Worm (Caenorhabditis elegans): ENCODE measurements around the gene T05D4.5.

T05D4.5 gene

ce11 chrIII:13614751-13615150 lies 34.1 kb downstream of the T05D4.5 start:
- no peak for TF ChIP-seq ztf-23 (GFP tag; IDR thresholded peaks at IDR 0.05)
- no peak for TF ChIP-seq med-1 (GFP tag; optimal IDR thresholded peaks at IDR 0.05; ENCODE audit: insufficient read depth)
- no peak for TF ChIP-seq ref-1 (GFP tag; conservative IDR thresholded peaks at IDR 0.05)
- no peak for TF ChIP-seq flt-1 (GFP tag; IDR thresholded peaks at IDR 0.05)
- no peak for TF ChIP-seq klf-2 (GFP tag; conservative IDR thresholded peaks at IDR 0.05)
- TF ChIP-seq ztf-29 (GFP tag; IDR thresholded peaks at IDR 0.05), result no peak
- no peak for TF ChIP-seq cog-1 (tag; optimal IDR thresholded peaks at IDR 0.05)
- no peak for TF ChIP-seq T22C8.4 (GFP tag; IDR thresholded peaks at IDR 0.05)
- TF ChIP-seq tab-1 (GFP tag; IDR thresholded peaks at IDR 0.05), result no peak

- 0 out of 2 replicates have a peak, but pooled peaks have one; percentile 10 for TF ChIP-seq flt-1 (GFP tag; IDR thresholded peaks at IDR 0.05)
- TF ChIP-seq klf-2 (GFP tag; conservative IDR thresholded peaks at IDR 0.05), result no peak
- TF ChIP-seq T22C8.4 (GFP tag; IDR thresholded peaks at IDR 0.05), result no peak
Measured at ce11 chrIII:13615530-13615929, 34.9 kb downstream of the T05D4.5 start.

ce11 chrIII:13616793-13617192 lies 36.2 kb downstream of the T05D4.5 start, which contains the start of gene T12D8.9:
Gene T12D8.9, plus strand, starts transcription at chrIII:13617104.
- TF ChIP-seq tab-1 (GFP tag; IDR thresholded peaks at IDR 0.05), result no peak
- TF ChIP-seq T22C8.4 (GFP tag; IDR thresholded peaks at IDR 0.05), result no peak
- TF ChIP-seq ztf-29 (GFP tag; IDR thresholded peaks at IDR 0.05), result no peak
- TF ChIP-seq ztf-23 (GFP tag; IDR thresholded peaks at IDR 0.05), result no peak
- TF ChIP-seq med-1 (GFP tag; optimal IDR thresholded peaks at IDR 0.05; ENCODE audit: insufficient read depth), result no peak
- no peak for TF ChIP-seq klf-2 (GFP tag; conservative IDR thresholded peaks at IDR 0.05)
- TF ChIP-seq flt-1 (GFP tag; IDR thresholded peaks at IDR 0.05), result no peak
- no peak for TF ChIP-seq cog-1 (tag; optimal IDR thresholded peaks at IDR 0.05)
- TF ChIP-seq ref-1 (GFP tag; conservative IDR thresholded peaks at IDR 0.05), result no peak

DNA sequence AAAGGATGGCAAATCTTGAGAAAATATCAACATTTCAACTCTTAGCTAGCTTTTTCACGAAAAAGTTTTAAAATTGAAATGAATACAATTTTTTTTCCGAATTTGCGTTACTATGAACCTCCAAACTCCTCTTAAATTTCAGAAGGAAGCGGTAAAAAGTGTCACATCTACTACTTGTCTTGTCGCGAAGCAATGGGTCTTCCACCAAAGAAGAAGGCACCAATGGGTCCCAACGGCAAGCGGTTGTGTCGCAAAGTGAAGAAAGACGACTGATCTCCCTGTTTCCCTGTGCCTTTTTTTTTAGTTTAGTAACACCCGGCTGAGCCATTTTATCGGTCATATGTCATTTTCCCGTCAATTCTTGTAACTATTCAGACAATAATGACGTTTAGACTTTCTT lies 40.4 kb downstream of the T05D4.5 start:
- TF ChIP-seq tab-1 (GFP tag; IDR thresholded peaks at IDR 0.05), result no peak

ce11 chrIII:13621717-13622116 lies 41.1 kb downstream of the T05D4.5 start:
- no peak for TF ChIP-seq klf-2 (GFP tag; conservative IDR thresholded peaks at IDR 0.05)
- TF ChIP-seq ztf-29 (GFP tag; IDR thresholded peaks at IDR 0.05), result no peak
- no peak for TF ChIP-seq tab-1 (GFP tag; IDR thresholded peaks at IDR 0.05)
- TF ChIP-seq flt-1 (GFP tag; IDR thresholded peaks at IDR 0.05), result no peak
- no peak for TF ChIP-seq cog-1 (tag; optimal IDR thresholded peaks at IDR 0.05)
- TF ChIP-seq T22C8.4 (GFP tag; IDR thresholded peaks at IDR 0.05), result no peak
- TF ChIP-seq ref-1 (GFP tag; conservative IDR thresholded peaks at IDR 0.05), result no peak
- no peak for TF ChIP-seq ztf-23 (GFP tag; IDR thresholded peaks at IDR 0.05)
- TF ChIP-seq med-1 (GFP tag; optimal IDR thresholded peaks at IDR 0.05; ENCODE audit: insufficient read depth), result no peak

DNA sequence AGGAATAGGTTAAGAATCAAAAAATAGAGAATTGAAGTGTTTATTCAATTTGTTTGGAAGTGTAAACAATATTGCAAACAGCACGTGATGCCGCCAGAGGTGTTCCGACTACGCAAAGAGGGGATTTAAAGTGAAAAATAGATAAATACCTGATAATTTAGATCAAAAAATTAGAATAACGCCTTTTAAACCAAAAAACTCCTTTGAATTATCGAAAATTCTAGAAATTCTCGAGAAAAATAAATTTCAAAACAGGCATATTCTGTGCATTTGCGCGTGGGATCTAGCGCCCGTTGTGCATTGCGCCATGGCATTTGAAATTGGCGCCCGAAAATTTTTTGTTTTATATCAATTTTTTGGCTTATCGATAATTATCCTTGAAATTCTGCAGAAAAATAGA lies 41.6 kb downstream of the T05D4.5 start, which contains the start of gene hip-1:
TSS of gene hip-1 (minus strand) at position 225 of the 400 bp plus-strand sequence.
- TF ChIP-seq T22C8.4 (GFP tag; IDR thresholded peaks at IDR 0.05) (0 out of 2 replicates have a peak, but pooled peaks have one; percentile 15), cog-1 (tag; optimal IDR thresholded peaks at IDR 0.05) (no peak), ztf-23 (GFP tag; IDR thresholded peaks at IDR 0.05) (peak; percentile 59)

DNA sequence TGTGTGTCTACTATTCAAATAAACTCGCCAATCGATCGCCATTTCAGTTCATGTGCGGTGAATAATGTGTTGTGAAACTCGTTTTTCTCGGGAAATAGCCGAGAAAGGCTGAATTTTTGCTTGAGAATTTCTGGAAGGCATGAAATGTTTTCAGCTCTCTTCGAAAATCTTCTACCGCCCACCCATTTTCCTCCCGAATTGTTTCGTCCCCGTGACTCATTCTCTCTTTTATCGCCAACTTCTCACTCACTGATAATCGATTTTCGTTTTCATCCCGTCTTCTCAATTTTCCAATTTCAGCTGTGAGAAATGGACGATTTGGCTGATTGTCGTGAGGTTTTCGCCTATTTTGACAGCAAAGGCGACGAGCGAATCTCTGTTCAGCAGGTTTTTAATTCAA lies 42.4 kb downstream of the T05D4.5 start, which contains the start of gene mlc-5:
TSS of gene mlc-5 (plus strand) at position 301 of the 400 bp plus-strand sequence.
- TF ChIP-seq med-1 (GFP tag; optimal IDR thresholded peaks at IDR 0.05; ENCODE audit: insufficient read depth) (no peak), klf-2 (GFP tag; conservative IDR thresholded peaks at IDR 0.05) (no peak), tab-1 (GFP tag; IDR thresholded peaks at IDR 0.05) (no peak), flt-1 (GFP tag; IDR thresholded peaks at IDR 0.05) (no peak), T22C8.4 (GFP tag; IDR thresholded peaks at IDR 0.05) (no peak), ztf-23 (GFP tag; IDR thresholded peaks at IDR 0.05) (no peak), ztf-29 (GFP tag; IDR thresholded peaks at IDR 0.05) (no peak), cog-1 (tag; optimal IDR thresholded peaks at IDR 0.05) (no peak), ref-1 (GFP tag; conservative IDR thresholded peaks at IDR 0.05) (no peak)

ce11 chrIII:13624226-13624625 lies 43.6 kb downstream of the T05D4.5 start, which contains the start of gene taf-9:
Gene taf-9, plus strand, starts transcription at chrIII:13624276.
- no peak for TF ChIP-seq flt-1 (GFP tag; IDR thresholded peaks at IDR 0.05)
- no peak for TF ChIP-seq cog-1 (tag; optimal IDR thresholded peaks at IDR 0.05)
- no peak for TF ChIP-seq klf-2 (GFP tag; conservative IDR thresholded peaks at IDR 0.05)
- TF ChIP-seq ref-1 (GFP tag; conservative IDR thresholded peaks at IDR 0.05), result no peak
- TF ChIP-seq ztf-29 (GFP tag; IDR thresholded peaks at IDR 0.05), result no peak

DNA sequence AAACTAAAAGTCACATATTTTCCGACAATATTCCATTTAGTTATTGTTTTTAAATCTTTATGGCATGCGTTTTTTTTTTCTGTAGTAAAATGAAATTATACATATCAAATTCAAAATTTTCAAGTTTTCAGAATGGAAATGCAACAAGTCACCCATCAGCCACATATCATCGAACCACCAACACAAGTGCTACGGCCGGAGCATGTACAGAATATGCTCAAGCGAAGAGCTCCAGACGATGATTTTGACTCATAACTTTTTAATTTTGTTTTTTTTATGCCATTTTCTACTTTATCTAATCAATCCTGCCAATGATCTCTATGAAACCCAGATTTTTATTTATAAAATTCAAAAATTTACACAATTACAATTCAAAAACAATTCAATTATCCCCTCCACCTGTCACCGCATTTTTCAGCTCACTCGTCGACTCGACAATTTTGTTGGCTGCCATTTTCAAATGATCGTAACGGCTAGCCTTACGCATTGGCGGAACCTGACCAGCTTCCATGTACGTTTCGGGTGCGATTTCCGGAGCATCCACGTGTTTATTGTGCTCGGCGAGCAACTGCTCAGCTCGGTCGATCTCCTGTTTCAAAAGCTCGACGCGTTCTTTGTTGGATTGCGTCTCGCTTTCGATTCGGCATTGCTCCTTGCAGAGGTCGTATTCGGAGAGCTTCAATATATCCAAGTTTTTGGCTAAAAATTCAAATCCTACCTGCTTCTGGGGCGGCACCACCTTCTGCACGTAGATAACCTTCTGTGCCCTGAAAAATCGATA lies 45.2 kb downstream of the T05D4.5 start:
- TF ChIP-seq ztf-29 (GFP tag; IDR thresholded peaks at IDR 0.05), result no peak
- no peak for TF ChIP-seq cog-1 (tag; optimal IDR thresholded peaks at IDR 0.05)
- TF ChIP-seq klf-2 (GFP tag; conservative IDR thresholded peaks at IDR 0.05), result no peak
- TF ChIP-seq T22C8.4 (GFP tag; IDR thresholded peaks at IDR 0.05), result peak; percentile 16; the same call in 1 of the 2 replicates
- TF ChIP-seq flt-1 (GFP tag; IDR thresholded peaks at IDR 0.05), result 0 out of 2 replicates have a peak, but pooled peaks have one; percentile 60

DNA sequence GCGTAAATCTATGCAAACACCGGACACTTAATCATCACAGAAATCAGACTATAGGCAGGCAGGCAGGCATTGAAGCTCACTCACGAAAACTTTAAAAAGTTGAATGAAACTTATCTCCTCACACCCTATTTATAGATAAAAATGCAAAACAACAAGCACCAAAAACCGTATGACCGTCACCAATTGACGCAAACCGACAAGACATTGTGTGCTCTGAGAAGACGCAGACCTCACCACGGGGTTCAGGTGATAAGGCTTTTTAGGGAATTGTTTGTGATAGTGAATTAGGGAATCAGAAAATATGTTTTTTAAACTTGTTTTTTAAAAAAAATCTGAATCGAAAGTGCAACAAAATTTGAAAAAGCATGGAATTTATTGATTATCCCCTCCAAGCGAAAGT lies 46.1 kb downstream of the T05D4.5 start, which contains the start of gene T12D8.5:
TSS of gene T12D8.5 (minus strand) at position 95 of the 400 bp plus-strand sequence.
- TF ChIP-seq ztf-23 (GFP tag; IDR thresholded peaks at IDR 0.05) (no peak), ztf-29 (GFP tag; IDR thresholded peaks at IDR 0.05) (no peak), T22C8.4 (GFP tag; IDR thresholded peaks at IDR 0.05) (no peak), cog-1 (tag; optimal IDR thresholded peaks at IDR 0.05) (no peak), med-1 (GFP tag; optimal IDR thresholded peaks at IDR 0.05; ENCODE audit: insufficient read depth) (no peak), klf-2 (GFP tag; conservative IDR thresholded peaks at IDR 0.05) (no peak), tab-1 (GFP tag; IDR thresholded peaks at IDR 0.05) (no peak), ref-1 (GFP tag; conservative IDR thresholded peaks at IDR 0.05) (no peak), flt-1 (GFP tag; IDR thresholded peaks at IDR 0.05) (no peak)
